Worm (Caenorhabditis elegans) whole organism, mixed stage, embryonic: ENCODE data around the gene gst-16.

Source experiments
- M03D4.4 ChIP-seq: sonication (generic microtip); optimal IDR thresholded peaks from 2 replicates; lab custom pipeline; 2017; ENCODE audit warnings: mild to moderate bottlenecking, missing genetic modification characterization, missing compliant biosample characterization
- bed-3 ChIP-seq: fragments of 200-800 bp; sonication (Bioruptor generic); optimal IDR thresholded peaks from 3 replicates; lab custom pipeline; 2018; ENCODE audit warnings: mild to moderate bottlenecking, missing genetic modification characterization, moderate library complexity, missing compliant biosample characterization
- blmp-1 ChIP-seq: fragments of 150-350 bp; optimal IDR thresholded peaks from 2 replicates; lab custom pipeline; 2014; ENCODE audit warnings: missing biosample characterization, missing genetic modification characterization
- ceh-39 ChIP-seq: fragments of 150-350 bp; optimal IDR thresholded peaks from 2 replicates; lab custom pipeline; 2014; ENCODE audit warnings: missing biosample characterization, missing genetic modification characterization
- ceh-43 ChIP-seq: fragments of 200-800 bp; sonication (Bioruptor generic); optimal IDR thresholded peaks from 2 replicates; lab custom pipeline; 2018; ENCODE audit warnings: mild to moderate bottlenecking, missing genetic modification characterization, moderate library complexity, missing compliant biosample characterization
- ces-1 ChIP-seq: fragments of 150-350 bp; optimal IDR thresholded peaks from 2 replicates; lab custom pipeline; 2014; ENCODE audit warnings: missing biosample characterization, missing genetic modification reagents, missing genetic modification characterization
- cnd-1 ChIP-seq: fragments of 200-800 bp; sonication (Bioruptor generic); optimal IDR thresholded peaks from 2 replicates; lab custom pipeline; 2018; ENCODE audit warnings: mild to moderate bottlenecking, missing genetic modification characterization, missing compliant biosample characterization
- drap-1 ChIP-seq: fragments of 200-800 bp; sonication (Bioruptor generic); optimal IDR thresholded peaks from 3 replicates; lab custom pipeline; 2018; ENCODE audit warnings: mild to moderate bottlenecking, missing genetic modification characterization, missing compliant biosample characterization
- elt-1 ChIP-seq: sonication (generic microtip); optimal IDR thresholded peaks from 2 replicates; lab custom pipeline; 2017; ENCODE audit warnings: missing genetic modification characterization, mild to moderate bottlenecking, missing compliant biosample characterization, antibody characterized with exemption, moderate library complexity, borderline replicate concordance; ENCODE audit not compliant: insufficient read depth
- elt-3 ChIP-seq: fragments of 150-350 bp; optimal IDR thresholded peaks from 2 replicates; lab custom pipeline; 2014; ENCODE audit warnings: missing biosample characterization, missing genetic modification characterization
- flh-1 ChIP-seq: fragments of 200-800 bp; sonication (Bioruptor generic); optimal IDR thresholded peaks from 2 replicates; lab custom pipeline; 2018; ENCODE audit warnings: mild to moderate bottlenecking, missing genetic modification characterization, moderate library complexity, missing compliant biosample characterization
- ham-2 ChIP-seq: fragments of 200-800 bp; sonication (Bioruptor generic); optimal IDR thresholded peaks from 2 replicates; lab custom pipeline; 2018; ENCODE audit warnings: mild to moderate bottlenecking, missing genetic modification characterization, missing compliant biosample characterization
- hlh-1 ChIP-seq: fragments of 150-350 bp; optimal IDR thresholded peaks from 2 replicates; lab custom pipeline; 2014; ENCODE audit warnings: missing biosample characterization, missing genetic modification reagents, missing genetic modification characterization
- lin-13 ChIP-seq: fragments of 150-350 bp; optimal IDR thresholded peaks from 2 replicates; lab custom pipeline; 2014; ENCODE audit warnings: missing biosample characterization, missing genetic modification characterization
- lsy-2 ChIP-seq: fragments of 150-350 bp; optimal IDR thresholded peaks from 2 replicates; lab custom pipeline; 2014; ENCODE audit warnings: missing biosample characterization, missing genetic modification characterization
- mab-5 ChIP-seq: fragments of 150-350 bp; optimal IDR thresholded peaks from 2 replicates; lab custom pipeline; 2014; ENCODE audit warnings: missing biosample characterization, missing genetic modification characterization
- mep-1 ChIP-seq: fragments of 150-350 bp; optimal IDR thresholded peaks from 2 replicates; lab custom pipeline; 2017; ENCODE audit warnings: missing biosample characterization, missing genetic modification reagents, missing genetic modification characterization, inconsistent platforms
- mls-2 ChIP-seq: sonication (generic microtip); optimal IDR thresholded peaks from 2 replicates; lab custom pipeline; 2016; ENCODE audit warnings: mild to moderate bottlenecking, missing genetic modification characterization, moderate library complexity, missing compliant biosample characterization
- nhr-12 ChIP-seq: fragments of 150-350 bp; optimal IDR thresholded peaks from 2 replicates; lab custom pipeline; 2014; ENCODE audit warnings: missing biosample characterization, missing genetic modification characterization
- nhr-2 ChIP-seq: fragments of 150-350 bp; optimal IDR thresholded peaks from 2 replicates; lab custom pipeline; 2014; ENCODE audit warnings: missing biosample characterization, missing genetic modification characterization
- nhr-237 ChIP-seq: fragments of 150-350 bp; optimal IDR thresholded peaks from 2 replicates; lab custom pipeline; 2014; ENCODE audit warnings: missing biosample characterization, missing genetic modification characterization
- nhr-76 ChIP-seq: sonication (generic microtip); optimal IDR thresholded peaks from 2 replicates; lab custom pipeline; 2017; ENCODE audit warnings: missing biosample characterization, missing genetic modification characterization
- pha-4 ChIP-seq: fragments of 150-350 bp; optimal IDR thresholded peaks from 2 replicates; lab custom pipeline; 2018; ENCODE audit warnings: missing biosample characterization, missing genetic modification reagents, missing genetic modification characterization
- sem-2 ChIP-seq: fragments of 200-800 bp; sonication (Bioruptor generic); optimal IDR thresholded peaks from 2 replicates; lab custom pipeline; 2018; ENCODE audit warnings: mild to moderate bottlenecking, missing genetic modification characterization, missing compliant biosample characterization
- sptf-1 ChIP-seq: sonication (generic microtip); optimal IDR thresholded peaks from 2 replicates; lab custom pipeline; 2017; ENCODE audit warnings: mild to moderate bottlenecking, missing genetic modification characterization, moderate library complexity, missing compliant biosample characterization
- tbx-8 ChIP-seq: fragments of 200-800 bp; sonication (Bioruptor generic); optimal IDR thresholded peaks from 2 replicates; lab custom pipeline; 2018; ENCODE audit warnings: mild to moderate bottlenecking, missing genetic modification characterization, moderate library complexity, missing compliant biosample characterization
- unc-120 ChIP-seq: sonication (generic microtip); optimal IDR thresholded peaks from 2 replicates; lab custom pipeline; 2017; ENCODE audit warnings: missing genetic modification characterization, missing compliant biosample characterization; ENCODE audit not compliant: poor library complexity, severe bottlenecking
- unc-39 ChIP-seq: fragments of 150-350 bp; optimal IDR thresholded peaks from 2 replicates; lab custom pipeline; 2014; ENCODE audit warnings: missing biosample characterization, missing genetic modification characterization
- unc-62 ChIP-seq: fragments of 150-350 bp; optimal IDR thresholded peaks from 2 replicates; lab custom pipeline; 2014; ENCODE audit warnings: missing biosample characterization, missing genetic modification reagents, missing genetic modification characterization
- zip-8 ChIP-seq: fragments of 150-350 bp; optimal IDR thresholded peaks from 2 replicates; lab custom pipeline; 2014; ENCODE audit warnings: missing biosample characterization, missing genetic modification characterization
- ztf-11 ChIP-seq: fragments of 150-350 bp; optimal IDR thresholded peaks from 2 replicates; lab custom pipeline; 2014; ENCODE audit warnings: missing biosample characterization, missing genetic modification characterization

The gst-16 gene

ce11 chrII:13590461-13590860, 33.8 kb downstream of the gst-16 start, which contains the start of gene clec-145:
TSS of gene clec-145 (minus strand) at chrII:13590561.
- TF ChIP-seq pha-4 (tag; lab: Kevin White, UChicago) (no peak), lsy-2 (tag; lab: Kevin White, UChicago) (no peak), cnd-1 (tag; lab: Kevin White, UChicago) (no peak), blmp-1 (tag; lab: Kevin White, UChicago) (no peak), nhr-12 (tag; lab: Kevin White, UChicago) (no peak), tbx-8 (GFP tag; lab: Kevin White, UChicago) (no peak), unc-39 (tag; lab: Kevin White, UChicago) (no peak), ztf-11 (tag; lab: Kevin White, UChicago) (no peak), mls-2 (tag; lab: Kevin White, UChicago) (no peak), unc-120 (no peak), elt-1 (tag; lab: Kevin White, UChicago) (no peak), flh-1 (no peak), nhr-2 (tag; lab: Kevin White, UChicago) (no peak), unc-62 (GFP tag; lab: Kevin White, UChicago) (no peak), M03D4.4 (tag; lab: Kevin White, UChicago) (no peak), bed-3 (GFP tag; lab: Kevin White, UChicago) (no peak), zip-8 (tag; lab: Kevin White, UChicago) (no peak), ces-1 (GFP tag; lab: Kevin White, UChicago) (no peak), nhr-237 (tag; lab: Kevin White, UChicago) (no peak), elt-3 (tag; lab: Kevin White, UChicago) (no peak)

ce11 chrII:13585655-13586170, 38.5 kb downstream of the gst-16 start, which contains the start of gene Y48E1B.8:
TSS of gene Y48E1B.8 (plus strand) at chrII:13585705.
- no peak for TF ChIP-seq M03D4.4 (tag; lab: Kevin White, UChicago)
- TF ChIP-seq, all 35 proteins: peak for 0

- no peak for TF ChIP-seq ceh-43
- no peak for TF ChIP-seq flh-1
- TF ChIP-seq ham-2 (GFP tag; lab: Kevin White, UChicago) = no peak
- peak; percentile 66 for TF ChIP-seq pha-4 (tag; lab: Kevin White, UChicago)
- TF ChIP-seq ceh-39 (tag; lab: Kevin White, UChicago) = peak; percentile 33
- TF ChIP-seq lsy-2 (tag; lab: Kevin White, UChicago) = peak; percentile 60
- no peak for TF ChIP-seq M03D4.4 (tag; lab: Kevin White, UChicago)
- TF ChIP-seq lin-13 (tag; lab: Kevin White, UChicago) = peak; percentile 53
- TF ChIP-seq mab-5 = no peak
- TF ChIP-seq hlh-1 (tag; lab: Kevin White, UChicago) = peak; percentile 49
- peak; percentile 77 for TF ChIP-seq nhr-237 (tag; lab: Kevin White, UChicago)
- TF ChIP-seq sptf-1 = no peak
- TF ChIP-seq unc-120 = peak; percentile 60
- TF ChIP-seq nhr-12 (tag; lab: Kevin White, UChicago) = no peak
- peak; percentile 75 for TF ChIP-seq ces-1 (GFP tag; lab: Kevin White, UChicago)
- TF ChIP-seq drap-1 (GFP tag; lab: Kevin White, UChicago) = no peak
- no peak for TF ChIP-seq ztf-11 (tag; lab: Kevin White, UChicago)
- peak; percentile 92 for TF ChIP-seq mep-1 (tag; lab: Kevin White, UChicago)
- TF ChIP-seq, all 35 proteins: peak for 9
Measured at ce11 chrII:13575018-13575948, 49.0 kb downstream of the gst-16 start, which contains the start of the genes mrpl-37 and lin-38. TSS of gene mrpl-37 (minus strand) at chrII:13575068. TSS of gene lin-38 (plus strand) at chrII:13575925.

ce11 chrII:13574395-13574794, 49.8 kb downstream of the gst-16 start:
- TF ChIP-seq sem-2 (no peak), M03D4.4 (tag; lab: Kevin White, UChicago) (no peak), drap-1 (GFP tag; lab: Kevin White, UChicago) (no peak), nhr-76 (tag; lab: Kevin White, UChicago) (no peak), ces-1 (GFP tag; lab: Kevin White, UChicago) (no peak), blmp-1 (tag; lab: Kevin White, UChicago) (no peak)
